Worm (Caenorhabditis elegans): ENCODE measurements around the gene klp-12.
"Not testable (repeated sequence)": the region's sequence is repeated elsewhere in the genome, so short reads cannot be mapped to it uniquely, and the experiment has no call there.

klp-12 gene

ce11 chrIV:11359769-11360168, at the start of gene klp-12:
klp-12 (minus strand) TSS chrIV:11359869.
- TF ChIP-seq ctbp-1 (GFP tag; IDR thresholded peaks at IDR 0.05) (no peak), hlh-11 (tag; optimal IDR thresholded peaks at IDR 0.05) (no peak), duxl-1 (tag; optimal IDR thresholded peaks at IDR 0.05; ENCODE audit: poor library complexity) (no peak), ceh-82 (tag; optimal IDR thresholded peaks at IDR 0.05) (no peak), sdz-12 (GFP tag; optimal IDR thresholded peaks at IDR 0.05) (no peak), nhr-42 (GFP tag; IDR thresholded peaks at IDR 0.05) (no peak), attf-4 (tag; optimal IDR thresholded peaks at IDR 0.05) (no peak), F44E2.7 (GFP tag; IDR thresholded peaks at IDR 0.05) (no peak), jun-1 (tag; optimal IDR thresholded peaks at IDR 0.05) (no peak), lin-13 (GFP tag; optimal IDR thresholded peaks at IDR 0.05) (no peak), nhr-111 (GFP tag; optimal IDR thresholded peaks at IDR 0.05) (no peak)

DNA sequence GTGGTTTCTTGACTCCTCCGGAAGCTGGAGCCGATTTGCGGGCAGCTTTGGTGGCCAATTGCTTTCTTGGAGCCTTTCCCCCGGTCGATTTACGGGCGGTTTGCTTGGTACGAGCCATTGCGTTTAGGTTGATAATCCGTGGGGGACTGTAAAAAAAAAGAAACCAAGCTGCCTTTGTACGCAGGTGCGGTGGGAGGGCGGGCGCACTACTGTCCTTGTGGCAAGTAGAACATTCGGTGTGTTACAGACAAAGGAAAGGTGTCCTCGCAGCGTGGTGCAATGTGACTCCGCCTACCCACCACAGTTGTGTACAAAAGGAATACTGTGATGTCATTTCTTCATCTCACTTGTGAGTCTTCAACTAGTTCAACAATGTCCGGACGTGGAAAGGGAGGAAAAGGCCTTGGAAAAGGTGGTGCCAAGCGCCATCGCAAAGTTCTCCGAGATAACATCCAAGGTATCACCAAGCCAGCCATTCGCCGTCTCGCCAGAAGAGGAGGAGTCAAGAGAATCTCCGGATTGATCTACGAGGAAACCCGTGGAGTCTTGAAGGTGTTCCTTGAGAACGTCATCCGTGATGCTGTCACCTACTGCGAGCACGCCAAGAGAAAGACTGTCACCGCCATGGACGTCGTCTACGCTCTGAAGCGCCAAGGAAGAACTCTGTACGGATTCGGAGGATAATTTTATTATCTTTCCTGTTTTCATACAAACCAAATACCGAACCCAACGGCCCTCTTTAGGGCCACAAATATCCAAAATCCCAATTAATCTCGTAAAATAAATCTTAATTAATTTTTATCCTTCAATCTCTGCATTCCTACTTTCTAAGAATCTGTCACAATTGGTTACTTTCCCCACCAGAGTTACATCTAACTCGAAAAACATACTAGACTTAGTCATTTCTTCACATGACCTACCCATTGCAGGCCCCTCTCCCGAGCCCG, 47.3 kb upstream of the klp-12 start, which contains the start of the genes his-63 and his-64:
Gene his-63 (minus strand): TSS at position 118 of the 947 bp plus-strand sequence.
Gene his-64 (plus strand): TSS at position 373 of the 947 bp plus-strand sequence.
- TF ChIP-seq pha-4 (GFP tag; IDR thresholded peaks at IDR 0.05), result 0 out of 2 replicates have a peak, but pooled peaks have one; percentile 8
- TF ChIP-seq pha-4 (tag; optimal IDR thresholded peaks at IDR 0.05), result not testable (repeated sequence)
- peak; percentile 78 for TF ChIP-seq snpc-1.2 (GFP tag; IDR thresholded peaks at IDR 0.05)
- TF ChIP-seq lin-38 (GFP tag; IDR thresholded peaks at IDR 0.05), result peak; percentile 55; the same call in 1 of the 2 replicates
- TF ChIP-seq F49E8.2 (tag; optimal IDR thresholded peaks at IDR 0.05; ENCODE audit: borderline replicate concordance), result peak; percentile 25
- TF ChIP-seq ctbp-1 (GFP tag; IDR thresholded peaks at IDR 0.05), result 0 out of 2 replicates have a peak, but pooled peaks have one; percentile 17
- peak; percentile 45 for TF ChIP-seq mes-2 (tag; optimal IDR thresholded peaks at IDR 0.05; ENCODE audit: poor library complexity, severe bottlenecking)
- peak; percentile 32; the same call in 1 of the 2 replicates for TF ChIP-seq lim-7 (GFP tag; IDR thresholded peaks at IDR 0.05)
- TF ChIP-seq F26F4.8 (GFP tag; conservative IDR thresholded peaks at IDR 0.05), result 0 out of 2 replicates have a peak, but pooled peaks have one; percentile 56
- TF ChIP-seq Y105C5A.15 (GFP tag; IDR thresholded peaks at IDR 0.05), result 0 out of 2 replicates have a peak, but pooled peaks have one; percentile 49
- TF ChIP-seq nhr-6 (tag; optimal IDR thresholded peaks at IDR 0.05), result peak; percentile 12
- peak; percentile 74 for TF ChIP-seq Y48G9A.11 (GFP tag; IDR thresholded peaks at IDR 0.05)

ce11 chrIV:11406127-11406526, 46.5 kb upstream of the klp-12 start:
- peak; percentile 50; the same call in 1 of the 2 replicates for TF ChIP-seq snpc-1.2 (GFP tag; IDR thresholded peaks at IDR 0.05)
- TF ChIP-seq lin-38 (GFP tag; IDR thresholded peaks at IDR 0.05), result peak; percentile 33; the same call in 1 of the 2 replicates
- 0 out of 2 replicates have a peak, but pooled peaks have one; percentile 17 for TF ChIP-seq arid-1 (GFP tag; conservative IDR thresholded peaks at IDR 0.05)
- 0 out of 2 replicates have a peak, but pooled peaks have one; percentile 7 for TF ChIP-seq dmd-8 (GFP tag; IDR thresholded peaks at IDR 0.05)

DNA sequence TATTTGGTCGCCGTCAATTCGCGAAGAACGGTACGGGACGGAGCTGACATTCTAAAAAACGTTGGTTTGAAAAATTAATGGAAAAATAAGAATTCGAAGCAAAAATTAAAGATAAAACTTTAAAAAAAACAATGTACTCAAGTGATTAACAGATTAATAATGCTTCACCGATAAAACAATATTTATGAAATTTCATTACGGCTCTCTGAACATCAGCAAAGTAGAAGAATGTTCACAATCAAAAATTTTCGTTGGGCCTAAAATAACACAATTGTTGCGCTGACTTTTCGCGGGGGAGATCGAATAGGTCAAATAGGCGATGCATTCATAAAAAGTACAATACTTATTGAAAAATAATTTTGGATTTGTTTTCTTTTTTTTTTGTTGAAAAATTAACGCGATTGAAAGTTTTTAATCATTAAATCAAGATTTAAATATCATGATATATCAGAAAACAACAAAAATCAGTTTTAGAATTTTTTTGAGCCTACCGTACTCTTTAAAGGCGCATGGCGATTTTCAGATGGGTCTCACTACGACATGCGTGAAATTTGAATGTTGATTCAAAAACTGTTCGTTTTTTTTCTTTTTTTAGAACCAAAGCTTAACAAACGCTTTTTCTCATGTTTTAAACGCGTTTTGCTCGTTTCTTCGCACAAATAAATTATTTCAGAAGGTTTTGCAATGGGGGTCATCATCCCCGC, 43.8 kb upstream of the klp-12 start, which contains the start of the genes memi-3 and cyp-31A2:
Gene memi-3 (minus strand): TSS at position 51 of the 704 bp plus-strand sequence.
Gene cyp-31A2 (plus strand): TSS at position 674 of the 704 bp plus-strand sequence.
- TF ChIP-seq lin-38 (GFP tag; IDR thresholded peaks at IDR 0.05) (no peak), unc-130 (GFP tag; optimal IDR thresholded peaks at IDR 0.05) (peak; percentile 11), mes-2 (tag; optimal IDR thresholded peaks at IDR 0.05; ENCODE audit: poor library complexity, severe bottlenecking) (no peak), zip-11 (GFP tag; IDR thresholded peaks at IDR 0.05) (no peak), unc-62 (GFP tag; optimal IDR thresholded peaks at IDR 0.05 in 1 of 2) (peak in 1 of 2 experiments; percentile 34), unc-62 (tag; optimal IDR thresholded peaks at IDR 0.05) (no peak), snpc-4 (tag; optimal IDR thresholded peaks at IDR 0.05) (no peak), daf-16 (GFP tag; optimal IDR thresholded peaks at IDR 0.05) (no peak), daf-16 (tag; optimal IDR thresholded peaks at IDR 0.05) (no peak), F44E2.7 (GFP tag; IDR thresholded peaks at IDR 0.05) (no peak), ceh-28 (tag; optimal IDR thresholded peaks at IDR 0.05) (no peak)
